Worm (Caenorhabditis elegans) whole organism, mixed stage, embryonic: ENCODE data around the gene ZC455.1.

ENCODE experiments used
- ham-2 ChIP-seq: fragments of 200-800 bp; sonication (Bioruptor generic); optimal IDR thresholded peaks from 2 replicates; lab custom pipeline; 2018; ENCODE audit warnings: mild to moderate bottlenecking, missing genetic modification characterization, missing compliant biosample characterization
- lin-13 ChIP-seq: fragments of 150-350 bp; optimal IDR thresholded peaks from 2 replicates; lab custom pipeline; 2014; ENCODE audit warnings: missing biosample characterization, missing genetic modification characterization
- lsy-2 ChIP-seq: fragments of 150-350 bp; optimal IDR thresholded peaks from 2 replicates; lab custom pipeline; 2014; ENCODE audit warnings: missing biosample characterization, missing genetic modification characterization
- mab-5 ChIP-seq: fragments of 150-350 bp; optimal IDR thresholded peaks from 2 replicates; lab custom pipeline; 2014; ENCODE audit warnings: missing biosample characterization, missing genetic modification characterization
- mls-2 ChIP-seq: sonication (generic microtip); optimal IDR thresholded peaks from 2 replicates; lab custom pipeline; 2016; ENCODE audit warnings: mild to moderate bottlenecking, missing genetic modification characterization, moderate library complexity, missing compliant biosample characterization
- nhr-76 ChIP-seq: sonication (generic microtip); optimal IDR thresholded peaks from 2 replicates; lab custom pipeline; 2017; ENCODE audit warnings: missing biosample characterization, missing genetic modification characterization
- snpc-4 ChIP-seq: fragments of 150-350 bp; optimal IDR thresholded peaks from 2 replicates; lab custom pipeline; 2014; ENCODE audit warnings: missing biosample characterization, missing genetic modification characterization
- sptf-1 ChIP-seq: sonication (generic microtip); optimal IDR thresholded peaks from 2 replicates; lab custom pipeline; 2017; ENCODE audit warnings: mild to moderate bottlenecking, missing genetic modification characterization, moderate library complexity, missing compliant biosample characterization
- unc-39 ChIP-seq: fragments of 150-350 bp; optimal IDR thresholded peaks from 2 replicates; lab custom pipeline; 2014; ENCODE audit warnings: missing biosample characterization, missing genetic modification characterization
- unc-62 ChIP-seq: fragments of 150-350 bp; optimal IDR thresholded peaks from 2 replicates; lab custom pipeline; 2014; ENCODE audit warnings: missing biosample characterization, missing genetic modification reagents, missing genetic modification characterization
- ztf-11 ChIP-seq: fragments of 150-350 bp; optimal IDR thresholded peaks from 2 replicates; lab custom pipeline; 2014; ENCODE audit warnings: missing biosample characterization, missing genetic modification characterization

DNA sequence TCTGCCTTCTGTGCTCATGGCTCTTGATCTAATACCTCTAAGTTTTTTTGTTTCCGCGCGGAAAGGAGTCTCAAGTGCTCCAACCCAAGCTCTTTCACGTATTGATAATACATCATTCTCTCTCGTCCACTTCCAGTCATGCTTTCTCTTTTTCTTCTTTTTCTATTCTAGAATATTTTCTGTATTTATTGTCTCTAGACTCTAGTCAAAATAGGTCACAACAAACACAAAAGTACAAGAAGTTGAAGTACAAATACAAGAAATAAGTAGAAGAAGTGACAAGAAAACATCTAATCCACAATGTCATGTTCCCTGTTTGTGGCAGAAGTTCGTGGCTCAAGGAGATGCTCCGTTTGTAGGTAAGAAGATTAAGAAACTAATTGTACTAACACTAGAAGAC is at the start of gene ZC455.1:
- no peak for TF ChIP-seq nhr-76
- TF ChIP-seq ham-2, result no peak
- no peak for TF ChIP-seq mls-2 (tag; lab: Kevin White, UChicago)
- TF ChIP-seq lsy-2 (tag; lab: Kevin White, UChicago), result no peak
- no peak for TF ChIP-seq ztf-11 (tag; lab: Kevin White, UChicago)
- TF ChIP-seq lin-13 (tag; lab: Kevin White, UChicago), result no peak
- TF ChIP-seq snpc-4 (tag; lab: Kevin White, UChicago), result no peak
- no peak for TF ChIP-seq unc-62 (GFP tag; lab: Kevin White, UChicago)
- TF ChIP-seq unc-39 (tag; lab: Kevin White, UChicago), result no peak
- TF ChIP-seq sptf-1 (tag; lab: Kevin White, UChicago), result no peak
- TF ChIP-seq mab-5 (tag; lab: Kevin White, UChicago), result no peak
